Worm (Caenorhabditis elegans) whole organism, dauer: ENCODE results near the gene srg-47.

Source experiments
- unc-62 ChIP-seq: sonication (generic microtip); optimal IDR thresholded peaks from 2 replicates; lab custom pipeline; 2017; ENCODE audit warnings: missing biosample characterization, missing genetic modification reagents, missing genetic modification characterization

srg-47 gene

ce11 chrV:14508556-14508955 is 47.5 kb downstream of the srg-47 start:
- no peak for TF ChIP-seq unc-62

- no peak for TF ChIP-seq unc-62
Observed at ce11 chrV:14508005-14508521, 48.0 kb downstream of the srg-47 start, which contains the start of gene R02D5.1. Gene R02D5.1, plus strand, starts transcription at chrV:14508249.

ce11 chrV:14506713-14507675 is 49.1 kb downstream of the srg-47 start:
- no peak for TF ChIP-seq unc-62

- no peak for TF ChIP-seq unc-62
Observed at ce11 chrV:14505745-14506214, 50.3 kb downstream of the srg-47 start.
